Fruit fly (Drosophila melanogaster) whole organism, embryonic: ENCODE measurements around the gene tai.
A peak's percentile ranks its signal among the peaks of the same experiment; 100 is the strongest.

Experiments used
- ATbp ChIP-seq: fragments of 200-800 bp; sonication (Bioruptor generic); optimal IDR thresholded peaks from 2 replicates; lab custom pipeline; 2017; ENCODE audit warnings: missing biosample characterization, mild to moderate bottlenecking, missing genetic modification characterization, missing genetic modification reagents
- Abd-B ChIP-seq: fragments of 200-800 bp; sonication (Bioruptor generic); optimal IDR thresholded peaks from 2 replicates; lab custom pipeline; 2018; ENCODE audit warnings: missing biosample characterization, mild to moderate bottlenecking, missing genetic modification characterization, moderate library complexity
- Atf3 ChIP-seq: fragments of 200-800 bp; sonication (Bioruptor generic); optimal IDR thresholded peaks from 3 replicates; lab custom pipeline; 2016; ENCODE audit warnings: missing biosample characterization, missing genetic modification characterization
- BEAF-32 ChIP-seq: fragments of 200-800 bp; sonication (Bioruptor generic); optimal IDR thresholded peaks from 3 replicates; lab custom pipeline; 2017; ENCODE audit warnings: missing biosample characterization, missing genetic modification characterization, mild to moderate bottlenecking, moderate library complexity, missing genetic modification reagents
- CG10274 ChIP-seq: fragments of 200-800 bp; sonication (Bioruptor generic); optimal IDR thresholded peaks from 3 replicates; lab custom pipeline; 2017; ENCODE audit warnings: missing biosample characterization, mild to moderate bottlenecking, missing genetic modification characterization
- CG10366 ChIP-seq: fragments of 200-800 bp; sonication (Bioruptor generic); IDR thresholded peaks from 2 replicates; pipeline ENCODE4 v1.3.6; 2022; ENCODE audit warnings: missing biosample characterization, missing genetic modification characterization
- CG10543 ChIP-seq: fragments of 200-800 bp; sonication (Bioruptor generic); optimal IDR thresholded peaks from 3 replicates; lab custom pipeline; 2017; ENCODE audit warnings: missing biosample characterization, mild to moderate bottlenecking, missing genetic modification characterization, moderate library complexity
- CG11085 ChIP-seq: fragments of 200-800 bp; sonication (Bioruptor generic); IDR thresholded peaks from 2 replicates; pipeline ENCODE4 v1.3.6; 2022; ENCODE audit warnings: missing biosample characterization, missing genetic modification characterization
- CG11723 ChIP-seq: fragments of 200-800 bp; sonication (Bioruptor generic); optimal IDR thresholded peaks from 2 replicates; lab custom pipeline; 2017; ENCODE audit warnings: missing biosample characterization, mild to moderate bottlenecking, missing genetic modification characterization
- CG12299 ChIP-seq: fragments of 200-800 bp; sonication (Bioruptor generic); optimal IDR thresholded peaks from 2 replicates; lab custom pipeline; 2018; ENCODE audit warnings: missing biosample characterization, mild to moderate bottlenecking, missing genetic modification characterization
- CG12391 ChIP-seq: fragments of 200-800 bp; sonication (Bioruptor generic); optimal IDR thresholded peaks from 3 replicates; lab custom pipeline; 2018; ENCODE audit warnings: missing biosample characterization, mild to moderate bottlenecking, missing genetic modification characterization, moderate library complexity
- CG12659 ChIP-seq: fragments of 200-800 bp; sonication (Bioruptor generic); optimal IDR thresholded peaks from 3 replicates; lab custom pipeline; 2017; ENCODE audit warnings: mild to moderate bottlenecking, missing biosample characterization, missing genetic modification reagents, missing genetic modification characterization
- CG12942 ChIP-seq: fragments of 200-800 bp; sonication (Bioruptor generic); optimal IDR thresholded peaks from 3 replicates; lab custom pipeline; 2016; ENCODE audit warnings: missing biosample characterization, missing genetic modification characterization
- CG13775 ChIP-seq: fragments of 200-800 bp; sonication (Bioruptor generic); optimal IDR thresholded peaks from 3 replicates; lab custom pipeline; 2017; ENCODE audit warnings: missing biosample characterization, mild to moderate bottlenecking, missing genetic modification characterization
- CG14050 ChIP-seq: fragments of 200-800 bp; sonication (Bioruptor generic); IDR thresholded peaks from 3 replicates; pipeline ENCODE4 v1.3.6; 2022; ENCODE audit warnings: missing biosample characterization, missing genetic modification characterization
- CG14710 ChIP-seq: fragments of 200-800 bp; sonication (Bioruptor generic); optimal IDR thresholded peaks from 3 replicates; lab custom pipeline; 2019; ENCODE audit warnings: missing biosample characterization, mild to moderate bottlenecking, missing genetic modification characterization, moderate library complexity
- CG30403 ChIP-seq: fragments of 200-800 bp; sonication (Bioruptor generic); optimal IDR thresholded peaks from 3 replicates; lab custom pipeline; 2016; ENCODE audit warnings: missing biosample characterization, missing genetic modification characterization
- CG30431 ChIP-seq: fragments of 200-800 bp; sonication (Bioruptor generic); optimal IDR thresholded peaks from 2 replicates; lab custom pipeline; 2017; ENCODE audit warnings: missing biosample characterization, missing genetic modification characterization
- CG3838 ChIP-seq: fragments of 200-800 bp; sonication (Bioruptor generic); optimal IDR thresholded peaks from 3 replicates; lab custom pipeline; 2016; ENCODE audit warnings: missing biosample characterization, missing genetic modification characterization
- CG4282 ChIP-seq: fragments of 200-800 bp; sonication (Bioruptor generic); optimal IDR thresholded peaks from 2 replicates; lab custom pipeline; 2016; ENCODE audit warnings: missing biosample characterization, missing genetic modification characterization
- CG7556 ChIP-seq: fragments of 200-800 bp; sonication (Bioruptor generic); optimal IDR thresholded peaks from 2 replicates; lab custom pipeline; 2017; ENCODE audit warnings: missing biosample characterization, mild to moderate bottlenecking, missing genetic modification characterization
- CG8281 ChIP-seq: fragments of 200-800 bp; sonication (Bioruptor generic); optimal IDR thresholded peaks from 2 replicates; lab custom pipeline; 2018; ENCODE audit warnings: missing biosample characterization, mild to moderate bottlenecking, missing genetic modification characterization, moderate library complexity
- Chrac-16 ChIP-seq: fragments of 200-800 bp; sonication (Bioruptor generic); optimal IDR thresholded peaks from 3 replicates; lab custom pipeline; 2016; ENCODE audit warnings: missing biosample characterization, missing genetic modification characterization
- Dfd ChIP-seq, 2 experiments: fragments of >200 bp; optimal IDR thresholded peaks; 2 replicates each; lab custom pipeline; 2017; ENCODE audit warnings: missing biosample characterization in 2 of 2, missing genetic modification characterization in 2 of 2
- Ets97D ChIP-seq: fragments of 200-800 bp; sonication (Bioruptor generic); optimal IDR thresholded peaks from 3 replicates; lab custom pipeline; 2016; ENCODE audit warnings: missing biosample characterization, missing genetic modification characterization
- Fer3 ChIP-seq: fragments of 200-800 bp; sonication (Bioruptor generic); optimal IDR thresholded peaks from 2 replicates; lab custom pipeline; 2018; ENCODE audit warnings: missing biosample characterization, mild to moderate bottlenecking, missing genetic modification characterization, moderate library complexity
- Hr51 ChIP-seq, 2 experiments: fragments of 200-800 bp; sonication (Bioruptor generic); optimal IDR thresholded peaks; 2 replicates in 1 of 2; 3 replicates in 1 of 2; lab custom pipeline; 2016 to 2018; ENCODE audit warnings: missing biosample characterization in 2 of 2, missing genetic modification characterization in 2 of 2, mild to moderate bottlenecking in 1 of 2, moderate library complexity in 1 of 2
- Lim3 ChIP-seq: fragments of 200-800 bp; sonication (Bioruptor generic); IDR thresholded peaks from 2 replicates; pipeline ENCODE4 v1.3.6; 2022; ENCODE audit warnings: missing biosample characterization, missing genetic modification characterization
- Mad ChIP-seq: fragments of 200-800 bp; sonication (Bioruptor generic); optimal IDR thresholded peaks from 2 replicates; lab custom pipeline; 2016; ENCODE audit warnings: missing biosample characterization, missing genetic modification characterization
- Ptx1 ChIP-seq: fragments of 200-800 bp; sonication (Bioruptor generic); IDR thresholded peaks from 2 replicates; pipeline ENCODE4 v1.3.6; 2022; ENCODE audit warnings: missing biosample characterization, missing genetic modification characterization
- Scr ChIP-seq: fragments of 200-800 bp; sonication (Bioruptor generic); IDR thresholded peaks from 2 replicates; pipeline ENCODE4 v1.3.6; 2022; ENCODE audit warnings: missing biosample characterization, missing genetic modification characterization; ENCODE audit not compliant: partially characterized antibody
- Sin3A ChIP-seq: fragments of >200 bp; optimal IDR thresholded peaks from 2 replicates; lab custom pipeline; 2018
- Usf ChIP-seq: fragments of 200-800 bp; sonication (Bioruptor generic); optimal IDR thresholded peaks from 2 replicates; lab custom pipeline; 2017; ENCODE audit warnings: missing genotype, missing biosample characterization, missing genetic modification characterization
- ab ChIP-seq: fragments of 200-800 bp; sonication (Bioruptor generic); optimal IDR thresholded peaks from 2 replicates; lab custom pipeline; 2016; ENCODE audit warnings: missing biosample characterization, missing genetic modification characterization
- amos ChIP-seq: fragments of 200-800 bp; sonication (Bioruptor generic); IDR thresholded peaks from 2 replicates; pipeline ENCODE4 v1.3.6; 2022; ENCODE audit warnings: missing biosample characterization, missing genetic modification characterization; ENCODE audit not compliant: partially characterized antibody
- bigmax ChIP-seq: fragments of 200-800 bp; sonication (Bioruptor generic); optimal IDR thresholded peaks from 2 replicates; lab custom pipeline; 2018; ENCODE audit warnings: missing biosample characterization, mild to moderate bottlenecking, missing genetic modification characterization
- chif ChIP-seq, 2 experiments: fragments of 200-800 bp; sonication (Bioruptor generic); optimal IDR thresholded peaks; 3 replicates each; lab custom pipeline; 2016; ENCODE audit warnings: missing biosample characterization in 2 of 2, missing genetic modification characterization in 2 of 2
- ci ChIP-seq: fragments of 200-800 bp; sonication (Bioruptor generic); IDR thresholded peaks from 3 replicates; pipeline ENCODE4 v1.3.6; 2022; ENCODE audit warnings: missing biosample characterization, missing genetic modification characterization
- crp ChIP-seq, 2 experiments: fragments of 200-800 bp; sonication (Bioruptor generic); optimal IDR thresholded peaks; 2 replicates in 1 of 2; 3 replicates in 1 of 2; lab custom pipeline; 2017; ENCODE audit warnings: missing biosample characterization in 2 of 2, missing genetic modification characterization in 2 of 2, mild to moderate bottlenecking in 1 of 2, moderate library complexity in 1 of 2
- dmrt99B ChIP-seq: fragments of 200-800 bp; sonication (Bioruptor generic); optimal IDR thresholded peaks from 2 replicates; lab custom pipeline; 2018; ENCODE audit warnings: missing biosample characterization, mild to moderate bottlenecking, missing genetic modification characterization, moderate library complexity
- gcm2 ChIP-seq: fragments of 200-800 bp; sonication (Bioruptor generic); optimal IDR thresholded peaks from 2 replicates; lab custom pipeline; 2016; ENCODE audit warnings: missing biosample characterization, missing genetic modification characterization
- grn ChIP-seq: fragments of 200-800 bp; sonication (Bioruptor generic); optimal IDR thresholded peaks from 3 replicates; lab custom pipeline; 2017; ENCODE audit warnings: missing biosample characterization, missing genetic modification characterization
- h ChIP-seq: fragments of >200 bp; optimal IDR thresholded peaks from 2 replicates; lab custom pipeline; 2017
- kni ChIP-seq: fragments of 200-800 bp; sonication (Bioruptor generic); optimal IDR thresholded peaks from 3 replicates; lab custom pipeline; 2017; ENCODE audit warnings: mild to moderate bottlenecking, missing biosample characterization, missing genetic modification reagents, missing genetic modification characterization
- nmo ChIP-seq: fragments of 200-800 bp; sonication (Bioruptor generic); optimal IDR thresholded peaks from 2 replicates; lab custom pipeline; 2018; ENCODE audit warnings: missing biosample characterization, mild to moderate bottlenecking, missing genetic modification characterization, moderate library complexity
- pb ChIP-seq: fragments of 200-800 bp; sonication (Bioruptor generic); optimal IDR thresholded peaks from 3 replicates; lab custom pipeline; 2016; ENCODE audit warnings: missing biosample characterization, missing genetic modification characterization
- pho ChIP-seq: fragments of 200-800 bp; sonication (Bioruptor generic); optimal IDR thresholded peaks from 2 replicates; lab custom pipeline; 2016; ENCODE audit warnings: missing biosample characterization, missing genetic modification characterization
- pita ChIP-seq: fragments of 200-800 bp; sonication (Bioruptor generic); optimal IDR thresholded peaks from 2 replicates; lab custom pipeline; 2017; ENCODE audit warnings: missing biosample characterization, mild to moderate bottlenecking, missing genetic modification characterization
- so ChIP-seq: fragments of 200-800 bp; sonication (Bioruptor generic); IDR thresholded peaks from 3 replicates; pipeline ENCODE4 v1.3.6; 2022; ENCODE audit warnings: missing biosample characterization, missing genetic modification characterization
- zfh2 ChIP-seq: fragments of 200-800 bp; sonication (Bioruptor generic); optimal IDR thresholded peaks from 2 replicates; lab custom pipeline; 2016; ENCODE audit warnings: missing biosample characterization, missing genetic modification characterization

tai gene

DNA sequence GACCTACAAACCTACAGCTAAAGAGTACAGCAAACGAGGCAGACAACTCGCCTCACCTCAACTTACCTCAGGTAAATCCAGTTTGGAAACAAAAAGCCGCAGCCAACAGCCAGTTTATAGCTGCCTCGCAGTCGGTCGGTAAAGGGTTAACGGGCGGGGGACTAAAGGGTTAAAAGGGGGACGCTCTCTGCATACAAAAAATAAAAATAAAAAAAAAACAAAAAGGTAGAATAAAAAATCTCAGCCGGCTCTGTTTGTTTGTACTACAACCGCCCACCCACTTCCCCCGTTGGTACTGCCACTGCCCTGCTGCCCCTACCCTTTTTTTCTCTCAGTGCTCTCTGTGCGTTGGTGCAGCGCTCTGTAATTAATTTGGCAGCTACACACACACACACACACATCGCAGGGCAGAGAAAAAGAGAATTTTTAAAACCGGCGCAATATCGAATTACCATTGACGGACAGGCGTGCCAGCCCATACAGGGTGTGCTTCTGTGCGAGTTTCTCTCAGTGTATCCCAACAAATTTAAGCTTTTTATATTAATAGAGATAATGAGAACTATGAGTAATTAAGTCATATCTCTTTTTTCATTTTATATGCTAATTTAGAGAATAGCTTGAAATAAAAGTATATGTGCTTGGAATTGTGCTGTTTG, 57.9 kb downstream of the tai start (continued):
- TF ChIP-seq CG12299 (tag; lab: Kevin White, UChicago) (no peak), grn (GFP tag; lab: Kevin White, UChicago) (no peak), Atf3 (peak; percentile 17), CG13775 (GFP tag; lab: Kevin White, UChicago) (peak; percentile 21), gcm2 (GFP tag; lab: Kevin White, UChicago) (no peak), Usf (GFP tag; lab: Kevin White, UChicago) (no peak), CG7556 (GFP tag; lab: Kevin White, UChicago) (no peak), Lim3 (no peak), CG30403 (peak; percentile 52), chif (GFP tag; optimal IDR thresholded peaks at IDR 0.05; lab: Kevin White, UChicago) (peak in 1 of 2 experiments; percentile 12), BEAF-32 (no peak), amos (GFP tag; lab: Robert Waterston, UW) (no peak), Chrac-16 (GFP tag; lab: Kevin White, UChicago) (peak; percentile 9), ci (peak; percentile 84), Abd-B (GFP tag; lab: Kevin White, UChicago) (peak; percentile 16), ab (GFP tag; lab: Kevin White, UChicago) (no peak), CG4282 (GFP tag; lab: Kevin White, UChicago) (no peak), CG12942 (GFP tag; lab: Kevin White, UChicago) (no peak), bigmax (GFP tag; lab: Kevin White, UChicago) (no peak), zfh2 (no peak), pho (no peak), CG10274 (GFP tag; lab: Kevin White, UChicago) (no peak), CG10543 (GFP tag; lab: Kevin White, UChicago) (no peak), CG8281 (tag; lab: Kevin White, UChicago) (no peak), CG11085 (GFP tag; lab: Robert Waterston, UW) (peak; percentile 22; the same call in 1 of the 2 replicates), so (GFP tag; lab: Robert Waterston, UW) (peak; percentile 66; the same call in 1 of the 3 replicates), CG10366 (GFP tag; lab: Robert Waterston, UW) (peak; percentile 74), CG14710 (tag; lab: Kevin White, UChicago) (no peak), dmrt99B (tag; lab: Kevin White, UChicago) (peak; percentile 58), Fer3 (no peak), Dfd (GFP tag; optimal IDR thresholded peaks at IDR 0.05; lab: Kevin White, UChicago) (no peak), kni (GFP tag; lab: Kevin White, UChicago) (peak; percentile 62), Scr (GFP tag; lab: Robert Waterston, UW) (no peak), CG30431 (no peak), Ets97D (GFP tag; lab: Kevin White, UChicago) (no peak), crp (GFP tag; optimal IDR thresholded peaks at IDR 0.05; lab: Kevin White, UChicago) (no peak), nmo (GFP tag; lab: Kevin White, UChicago) (peak; percentile 38), pb (GFP tag; lab: Kevin White, UChicago) (no peak), Hr51 (GFP tag; optimal IDR thresholded peaks at IDR 0.05; lab: Kevin White, UChicago) (peak in 1 of 2 experiments; percentile 46), Sin3A (no peak), pita (GFP tag; lab: Kevin White, UChicago) (no peak), CG14050 (GFP tag; lab: Robert Waterston, UW) (peak; percentile 52; the same call in 1 of the 3 replicates), h (lab: Kevin White, UChicago) (no peak), CG3838 (no peak), CG12659 (peak; percentile 12), CG11723 (GFP tag; lab: Kevin White, UChicago) (no peak), CG12391 (tag; lab: Kevin White, UChicago) (no peak), Mad (GFP tag; lab: Kevin White, UChicago) (no peak), Ptx1 (GFP tag; lab: Robert Waterston, UW) (peak; percentile 81), ATbp (GFP tag; lab: Kevin White, UChicago) (peak; percentile 19)
